Worm (Caenorhabditis elegans) whole organism, early embryonic: ENCODE results near the gene prp-18.

Experiments
- aly-1 ChIP-seq: sonication (generic microtip); optimal IDR thresholded peaks from 2 replicates; lab custom pipeline; 2016; ENCODE audit warnings: missing genetic modification characterization, missing compliant biosample characterization
- ama-1 ChIP-seq: fragments of 150-350 bp; optimal IDR thresholded peaks from 2 replicates; lab custom pipeline; 2014
- ceh-13 ChIP-seq: fragments of 200-800 bp; sonication (Bioruptor generic); optimal IDR thresholded peaks from 2 replicates; lab custom pipeline; 2018; ENCODE audit warnings: mild to moderate bottlenecking, missing genetic modification characterization, missing compliant biosample characterization
- ceh-36 ChIP-seq: sonication (generic microtip); optimal IDR thresholded peaks from 2 replicates; lab custom pipeline; 2016; ENCODE audit warnings: missing genetic modification characterization, inconsistent platforms, missing compliant biosample characterization
- ets-7 ChIP-seq: sonication (generic microtip); optimal IDR thresholded peaks from 2 replicates; lab custom pipeline; 2016; ENCODE audit warnings: missing genotype, missing genetic modification characterization, missing compliant biosample characterization
- flt-1 ChIP-seq: fragments of 200-800 bp; sonication (Bioruptor generic); IDR thresholded peaks from 2 replicates; pipeline ENCODE4 v1.3.6; 2022; ENCODE audit warnings: missing genetic modification characterization, missing compliant biosample characterization
- hmbx-1 ChIP-seq: sonication (generic microtip); optimal IDR thresholded peaks from 2 replicates; lab custom pipeline; 2016; ENCODE audit warnings: mild to moderate bottlenecking, missing genetic modification characterization, missing compliant biosample characterization
- hmg-4 ChIP-seq: fragments of 200-800 bp; sonication (Bioruptor generic); optimal IDR thresholded peaks from 2 replicates; lab custom pipeline; 2018; ENCODE audit warnings: mild to moderate bottlenecking, missing genetic modification characterization, missing compliant biosample characterization
- pes-1 ChIP-seq: fragments of 200-800 bp; sonication (Bioruptor generic); IDR thresholded peaks from 2 replicates; pipeline ENCODE4 v1.3.6; 2022; ENCODE audit warnings: missing genetic modification reagents, missing genetic modification characterization, missing compliant biosample characterization
- scrt-1 ChIP-seq: fragments of 200-800 bp; sonication (Bioruptor generic); IDR thresholded peaks from 2 replicates; pipeline ENCODE4 v1.3.6; 2022; ENCODE audit warnings: missing genetic modification characterization, missing compliant biosample characterization
- sea-1 ChIP-seq: fragments of 200-800 bp; sonication (Bioruptor generic); conservative IDR thresholded peaks from 2 replicates; pipeline ENCODE4 v1.3.6; 2022; ENCODE audit warnings: missing genetic modification characterization, missing compliant biosample characterization
- tbx-11 ChIP-seq: fragments of 200-800 bp; sonication (Bioruptor generic); IDR thresholded peaks from 2 replicates; pipeline ENCODE4 v1.3.6; 2022; ENCODE audit warnings: missing genetic modification characterization, missing compliant biosample characterization
- tbx-37 ChIP-seq: fragments of 200-800 bp; sonication (Bioruptor generic); conservative IDR thresholded peaks from 2 replicates; pipeline ENCODE4 v1.3.6; 2022; ENCODE audit warnings: missing genetic modification reagents, missing genetic modification characterization, missing compliant biosample characterization

DNA sequence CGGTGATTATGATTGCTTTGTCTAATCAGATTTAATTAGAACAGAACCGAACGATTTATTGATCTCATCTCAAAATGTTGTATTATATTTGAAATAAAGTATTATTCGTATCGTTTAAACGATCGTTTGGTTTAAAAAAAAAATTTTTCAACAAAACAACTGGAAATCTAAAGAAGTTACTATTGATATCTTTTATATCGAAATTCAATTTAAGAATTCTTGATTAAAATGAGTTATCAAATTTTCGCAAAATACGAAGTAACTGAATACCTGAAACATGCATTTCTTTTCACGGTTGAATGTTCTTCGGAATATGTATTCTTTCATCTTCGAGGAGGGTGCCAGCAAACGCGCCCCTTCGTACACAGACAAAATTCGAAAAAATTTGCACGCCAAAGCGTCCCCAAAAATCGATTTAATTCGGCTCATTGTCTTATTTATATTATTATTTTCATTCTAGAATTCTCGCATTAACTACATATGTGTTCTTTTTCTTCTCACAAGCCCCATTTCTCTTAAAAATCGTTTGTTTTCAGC lies 26.2 kb downstream of the prp-18 start, which contains the start of gene npp-1:
- TF ChIP-seq ama-1 (lab: Kevin White, UChicago) = no peak
- no peak for TF ChIP-seq sea-1 (GFP tag; lab: Robert Waterston, UW)
- TF ChIP-seq ceh-36 (tag; lab: Kevin White, UChicago) = no peak
- TF ChIP-seq pes-1 (GFP tag; lab: Robert Waterston, UW) = no peak
- no peak for TF ChIP-seq aly-1 (tag; lab: Kevin White, UChicago)
- TF ChIP-seq ceh-13 (GFP tag; lab: Kevin White, UChicago) = no peak
- TF ChIP-seq tbx-37 (GFP tag; lab: Robert Waterston, UW) = no peak
- no peak for TF ChIP-seq ets-7 (tag; lab: Kevin White, UChicago)
- no peak for TF ChIP-seq scrt-1
- TF ChIP-seq tbx-11 (GFP tag; lab: Robert Waterston, UW) = no peak
- TF ChIP-seq hmbx-1 (tag; lab: Kevin White, UChicago) = no peak
- no peak for TF ChIP-seq hmg-4 (GFP tag; lab: Kevin White, UChicago)
- TF ChIP-seq flt-1 (GFP tag; lab: Robert Waterston, UW) = no peak
